Worm (Caenorhabditis elegans) whole organism, late embryonic: ENCODE measurements around the gene F46G10.4.

Experiments used
- C08G9.2 ChIP-seq: sonication (generic microtip); optimal IDR thresholded peaks from 2 replicates; lab custom pipeline; 2016; ENCODE audit warnings: mild to moderate bottlenecking, missing genetic modification characterization, moderate library complexity, missing compliant biosample characterization
- fax-1 ChIP-seq: sonication (generic microtip); optimal IDR thresholded peaks from 2 replicates; lab custom pipeline; 2016; ENCODE audit warnings: missing genotype, missing genetic modification characterization, missing compliant biosample characterization
- nfya-1 ChIP-seq: sonication (generic microtip); optimal IDR thresholded peaks from 2 replicates; lab custom pipeline; 2017; ENCODE audit warnings: missing genetic modification characterization, mild to moderate bottlenecking, missing compliant biosample characterization, antibody characterized with exemption, moderate library complexity
- odd-2 ChIP-seq: sonication (generic microtip); optimal IDR thresholded peaks from 2 replicates; lab custom pipeline; 2017; ENCODE audit warnings: antibody characterized with exemption, mild to moderate bottlenecking, missing genetic modification characterization, missing compliant biosample characterization
- syd-9 ChIP-seq: sonication (generic microtip); optimal IDR thresholded peaks from 2 replicates; lab custom pipeline; 2016; ENCODE audit warnings: mild to moderate bottlenecking, missing genetic modification characterization, moderate library complexity, missing compliant biosample characterization

DNA sequence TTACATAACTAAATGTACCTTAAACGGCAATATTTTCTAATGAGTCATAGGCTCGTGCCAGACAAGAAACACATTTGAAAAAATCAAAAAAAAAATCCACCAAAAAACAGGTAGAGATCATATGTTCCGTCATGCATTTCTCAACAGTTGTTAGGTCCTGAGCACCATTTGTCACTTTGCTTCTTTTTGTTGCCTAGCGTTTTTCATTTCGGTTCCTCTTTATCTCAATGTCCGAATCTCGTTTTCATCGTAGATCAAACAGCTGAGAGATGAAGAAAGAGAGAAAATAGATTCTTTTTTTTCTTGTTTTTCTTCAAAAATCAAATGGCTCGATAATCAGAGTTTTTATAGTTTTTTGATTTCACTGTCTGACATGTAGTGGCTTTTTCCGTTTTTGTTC lies 7.1 kb downstream of the F46G10.4 start:
- no peak for TF ChIP-seq nfya-1 (tag; lab: Kevin White, UChicago)
- TF ChIP-seq C08G9.2 (tag; lab: Kevin White, UChicago) = no peak
- no peak for TF ChIP-seq syd-9 (tag; lab: Kevin White, UChicago)
- no peak for TF ChIP-seq odd-2 (tag; lab: Kevin White, UChicago)
- no peak for TF ChIP-seq fax-1 (tag; lab: Kevin White, UChicago)
